Fruit fly (Drosophila melanogaster) S2 (cell line): Measurements from ENCODE around the gene CG1986.

Experiments used
- CG8478 ChIP-seq: fragments of >200 bp; optimal IDR thresholded peaks from 2 replicates; lab custom pipeline; 2018
- CTCF ChIP-seq, 2 experiments: fragments of >200 bp; optimal IDR thresholded peaks; 2 replicates each; lab custom pipeline; 2018

The CG1986 gene

DNA sequence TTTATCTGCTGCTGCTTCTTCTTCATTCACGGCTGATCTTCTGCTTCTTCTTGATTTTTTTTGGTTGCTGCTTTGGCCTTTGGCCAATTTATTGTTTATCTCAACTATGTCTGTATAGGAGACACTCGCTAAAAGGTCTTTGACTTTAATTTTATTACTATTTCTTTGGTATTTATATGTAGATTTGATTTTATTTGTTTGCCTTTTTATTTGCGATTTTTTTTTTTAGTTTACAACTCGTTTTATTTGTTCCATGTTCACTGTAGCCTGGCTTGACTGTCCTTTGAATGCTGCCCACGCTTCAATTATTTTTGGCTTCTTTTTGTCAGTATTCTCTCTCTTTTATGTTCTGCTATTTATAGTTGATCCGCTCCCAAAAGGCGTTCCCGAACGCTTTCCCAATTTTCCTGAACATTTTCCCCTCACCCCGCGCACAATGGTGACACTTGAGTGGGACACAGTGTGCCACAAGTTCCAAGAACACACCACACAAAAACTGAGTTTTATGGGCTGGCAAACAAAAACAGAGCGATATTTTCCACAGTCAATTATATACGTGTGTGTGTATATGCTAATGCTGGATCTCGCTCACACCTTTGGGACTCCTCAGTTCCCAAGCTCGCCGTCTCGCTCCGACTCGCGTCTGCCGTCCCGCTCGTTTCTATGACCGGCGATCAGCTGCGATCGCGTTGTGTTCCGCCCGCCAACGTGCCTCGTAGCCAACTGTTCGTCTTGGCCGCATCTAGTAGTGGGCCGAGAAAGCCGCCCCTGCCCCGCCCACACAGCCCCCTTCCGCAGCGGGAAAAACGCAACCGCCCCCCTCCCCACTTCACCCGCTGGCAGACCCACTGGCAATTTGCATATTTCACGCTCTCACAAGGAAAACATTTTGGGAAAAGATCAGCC, 34.7 kb downstream of the CG1986 start, which contains the start of gene CG15247:
TSS of gene CG15247 (minus strand) at position 725 of the 906 bp plus-strand sequence.
- TF ChIP-seq CTCF (optimal IDR thresholded peaks at IDR 0.05; lab: Kevin White, UChicago) (no peak), CG8478 (no peak)

DNA sequence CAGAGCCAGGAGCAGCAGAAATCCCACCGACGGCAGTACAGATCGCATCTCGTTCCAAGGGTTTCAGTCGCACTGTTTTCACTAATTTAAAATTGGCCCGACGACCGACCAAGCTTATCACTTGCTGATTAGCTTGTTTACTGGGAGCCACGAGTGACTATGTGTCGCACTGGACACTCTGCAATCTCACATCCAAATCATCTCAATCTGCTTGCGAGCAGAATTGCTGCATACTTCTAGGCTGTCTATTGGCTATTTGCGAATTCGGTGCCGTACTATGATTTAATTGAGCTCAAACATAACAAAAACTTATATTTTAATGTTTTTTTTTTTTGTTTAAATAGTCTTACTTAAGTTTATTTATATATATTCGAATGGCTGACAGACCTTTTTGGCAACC, 37.0 kb downstream of the CG1986 start, which contains the start of gene CG32695:
TSS of gene CG32695 (minus strand) at position 141 of the 400 bp plus-strand sequence.
- TF ChIP-seq CTCF (optimal IDR thresholded peaks at IDR 0.05; lab: Kevin White, UChicago), result no peak
- no peak for TF ChIP-seq CG8478

- no peak for TF ChIP-seq CTCF (optimal IDR thresholded peaks at IDR 0.05; lab: Kevin White, UChicago)
- no peak for TF ChIP-seq CG8478
Observed at dm6 chrX:9871632-9872031, 39.3 kb downstream of the CG1986 start, which contains the start of gene CG45061. CG45061 (minus strand) TSS chrX:9871702.

DNA sequence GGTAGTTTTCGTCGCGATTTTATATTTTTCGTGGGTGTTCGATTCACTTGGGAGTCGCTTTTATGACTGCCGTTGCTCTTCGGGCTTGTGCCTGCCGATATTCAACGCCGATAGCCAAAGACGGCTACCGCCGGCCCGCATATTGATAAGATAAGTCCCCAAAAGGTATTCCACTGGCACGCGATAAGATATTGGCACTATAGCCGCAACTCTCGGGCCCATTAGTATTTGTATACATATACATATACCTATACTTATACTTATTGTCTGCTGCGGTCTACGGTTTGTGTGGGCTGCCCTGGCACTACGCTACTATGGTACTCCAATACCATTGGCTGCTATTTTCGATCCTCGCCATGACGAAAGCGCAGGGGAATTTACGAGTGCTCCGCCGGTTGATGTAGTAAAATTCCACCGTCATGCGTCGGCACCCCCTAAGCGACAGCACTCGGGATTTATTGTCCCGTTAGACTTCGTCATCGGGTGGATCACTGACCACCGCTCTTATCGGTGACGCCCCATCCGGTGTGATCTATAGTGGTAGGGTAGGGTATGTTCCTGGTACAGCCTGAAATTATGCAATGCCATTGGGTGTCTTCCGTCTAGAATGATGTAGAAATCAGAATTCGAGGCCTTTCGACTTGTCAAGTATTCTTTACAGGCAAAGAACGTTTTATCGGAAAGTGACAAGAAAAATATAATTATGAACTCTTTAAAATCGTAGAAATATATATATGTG, 42.2 kb downstream of the CG1986 start, which contains the start of gene CG45060:
TSS of gene CG45060 (minus strand) at position 59 of the 739 bp plus-strand sequence.
- TF ChIP-seq CG8478 (no peak), CTCF (optimal IDR thresholded peaks at IDR 0.05; lab: Kevin White, UChicago) (no peak)

DNA sequence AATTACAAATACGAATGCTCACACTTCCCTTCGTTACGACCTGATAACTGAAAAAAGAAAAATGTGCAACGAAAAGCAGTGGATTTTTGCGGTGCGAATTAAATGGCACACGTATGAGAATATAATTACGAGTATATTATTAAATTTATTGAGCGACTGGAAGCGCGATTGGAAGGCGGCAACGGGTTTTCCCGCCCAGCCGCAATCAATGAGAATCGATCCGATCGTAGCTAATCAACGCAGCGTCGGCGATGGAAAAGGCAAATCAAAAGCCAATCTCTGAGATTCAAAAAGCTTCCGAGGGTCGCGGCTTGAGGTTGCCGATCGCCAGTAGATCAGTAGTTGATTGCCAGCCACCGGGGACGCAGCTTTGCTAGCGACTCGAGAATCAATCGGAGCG, 46.0 kb downstream of the CG1986 start, which contains the start of gene Ser7:
TSS of gene Ser7 (plus strand) at position 352 of the 400 bp plus-strand sequence.
- TF ChIP-seq CG8478 (no peak), CTCF (optimal IDR thresholded peaks at IDR 0.05; lab: Kevin White, UChicago) (no peak)
